Worm (Caenorhabditis elegans): ENCODE data around the gene Y57G11C.28.

DNA sequence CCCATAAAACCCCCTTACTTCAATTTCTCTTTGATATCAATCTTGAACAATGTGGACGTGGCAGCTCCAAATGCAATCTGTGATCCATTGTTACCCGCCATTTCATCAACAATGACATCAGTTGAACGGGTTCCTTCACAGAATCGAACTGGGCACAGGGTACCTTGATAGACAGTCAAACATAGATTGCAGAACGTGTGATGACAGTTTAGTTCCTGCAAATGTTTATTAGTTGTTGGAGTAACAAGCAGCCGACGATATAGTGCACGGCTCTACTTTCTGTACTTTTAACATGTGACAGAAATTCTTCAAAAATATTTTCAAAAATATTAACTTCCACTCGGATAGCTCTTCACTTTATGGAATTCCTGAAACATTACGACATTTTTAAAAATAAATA, 14.7 kb downstream of the Y57G11C.28 start, which contains the start of gene Y57G11C.48:
- TF ChIP-seq mdl-1 (tag; optimal IDR thresholded peaks at IDR 0.05) (no peak), alr-1 (tag; optimal IDR thresholded peaks at IDR 0.05; ENCODE audit: borderline replicate concordance) (no peak), pqm-1 (tag; optimal IDR thresholded peaks at IDR 0.05) (no peak), mep-1 (tag; optimal IDR thresholded peaks at IDR 0.05) (no peak)
